Worm (Caenorhabditis elegans) whole organism, L3 larva: ENCODE data around the gene T09F5.1.
A peak's percentile ranks its signal among the peaks of the same experiment; 100 is the strongest.

Source experiments
- R02D3.7 ChIP-seq: fragments of 150-350 bp; optimal IDR thresholded peaks from 2 replicates; lab custom pipeline; 2014; ENCODE audit warnings: missing biosample characterization, missing genetic modification characterization
- ZK546.5 ChIP-seq: sonication (generic microtip); optimal IDR thresholded peaks from 2 replicates; lab custom pipeline; 2017; ENCODE audit warnings: missing biosample characterization, missing genetic modification characterization
- aly-2 ChIP-seq: fragments of 150-350 bp; optimal IDR thresholded peaks from 2 replicates; lab custom pipeline; 2014; ENCODE audit warnings: missing biosample characterization, missing genetic modification characterization
- ama-1 ChIP-seq: fragments of 150-350 bp; optimal IDR thresholded peaks from 2 replicates; lab custom pipeline; 2018
- ceh-16 ChIP-seq: sonication (generic microtip); optimal IDR thresholded peaks from 2 replicates; lab custom pipeline; 2017; ENCODE audit warnings: missing biosample characterization, missing genetic modification characterization
- ceh-28 ChIP-seq: fragments of 150-350 bp; optimal IDR thresholded peaks from 2 replicates; lab custom pipeline; 2014; ENCODE audit warnings: missing biosample characterization, missing genetic modification reagents, missing genetic modification characterization
- ceh-82 ChIP-seq: fragments of 150-350 bp; optimal IDR thresholded peaks from 2 replicates; lab custom pipeline; 2014; ENCODE audit warnings: missing biosample characterization, missing genetic modification characterization
- ceh-9 ChIP-seq: sonication (generic microtip); optimal IDR thresholded peaks from 2 replicates; lab custom pipeline; 2018; ENCODE audit warnings: missing biosample characterization, missing genetic modification characterization
- daf-12 ChIP-seq: fragments of 150-350 bp; optimal IDR thresholded peaks from 2 replicates; lab custom pipeline; 2014; ENCODE audit warnings: missing biosample characterization, missing genetic modification reagents, missing genetic modification characterization
- egl-27 ChIP-seq: sonication (generic microtip); optimal IDR thresholded peaks from 4 replicates; lab custom pipeline; 2017; ENCODE audit warnings: missing biosample characterization, missing genetic modification reagents, missing genetic modification characterization
- egl-5 ChIP-seq: fragments of 150-350 bp; optimal IDR thresholded peaks from 2 replicates; lab custom pipeline; 2017; ENCODE audit warnings: missing biosample characterization, missing genetic modification reagents, missing genetic modification characterization, inconsistent platforms
- elt-1 ChIP-seq: fragments of 150-350 bp; optimal IDR thresholded peaks from 2 replicates; lab custom pipeline; 2014; ENCODE audit warnings: missing biosample characterization, missing genetic modification characterization
- elt-2 ChIP-seq: sonication (generic microtip); optimal IDR thresholded peaks from 2 replicates; lab custom pipeline; 2016; ENCODE audit warnings: missing genetic modification reagents, mild to moderate bottlenecking, missing genetic modification characterization, missing compliant biosample characterization
- elt-3 ChIP-seq, 3 experiments: fragments of 150-350 bp in 1 of 3; sonication (generic microtip) in 2 of 3; optimal IDR thresholded peaks; 2 replicates in 2 of 3; 4 replicates in 1 of 3; lab custom pipeline; 2014 to 2017; ENCODE audit warnings: missing biosample characterization in 3 of 3, missing genetic modification characterization in 3 of 3
- fkh-10 ChIP-seq: sonication (generic microtip); optimal IDR thresholded peaks from 2 replicates; lab custom pipeline; 2017; ENCODE audit warnings: missing biosample characterization, missing genetic modification reagents, missing genetic modification characterization
- fkh-2 ChIP-seq: fragments of 150-350 bp; optimal IDR thresholded peaks from 2 replicates; lab custom pipeline; 2014; ENCODE audit warnings: missing biosample characterization, missing genetic modification reagents, missing genetic modification characterization
- fos-1 ChIP-seq: fragments of 150-350 bp; optimal IDR thresholded peaks from 2 replicates; lab custom pipeline; 2014; ENCODE audit warnings: missing biosample characterization, missing genetic modification characterization
- hmg-11 ChIP-seq: sonication (generic microtip); optimal IDR thresholded peaks from 2 replicates; lab custom pipeline; 2016; ENCODE audit warnings: missing genetic modification characterization, missing compliant biosample characterization
- jun-1 ChIP-seq: fragments of 150-350 bp; optimal IDR thresholded peaks from 2 replicates; lab custom pipeline; 2014; ENCODE audit warnings: missing biosample characterization, missing genetic modification reagents, missing genetic modification characterization
- lin-15B ChIP-seq: fragments of 150-350 bp; optimal IDR thresholded peaks from 2 replicates; lab custom pipeline; 2014; ENCODE audit warnings: missing biosample characterization, missing genetic modification characterization
- lin-39 ChIP-seq: fragments of 150-350 bp; optimal IDR thresholded peaks from 2 replicates; lab custom pipeline; 2018; ENCODE audit warnings: missing biosample characterization, missing genetic modification reagents, missing genetic modification characterization
- lsy-12 ChIP-seq: sonication (generic microtip); optimal IDR thresholded peaks from 2 replicates; lab custom pipeline; 2016; ENCODE audit warnings: mild to moderate bottlenecking, missing genetic modification characterization, missing compliant biosample characterization
- mdl-1 ChIP-seq: fragments of 150-350 bp; optimal IDR thresholded peaks from 2 replicates; lab custom pipeline; 2014; ENCODE audit warnings: missing biosample characterization, missing genetic modification characterization
- mml-1 ChIP-seq: fragments of 150-350 bp; sonication (generic microtip); optimal IDR thresholded peaks from 3 replicates; lab custom pipeline; 2014; ENCODE audit warnings: missing biosample characterization, missing genetic modification characterization
- nfya-1 ChIP-seq: sonication (generic microtip); optimal IDR thresholded peaks from 2 replicates; lab custom pipeline; 2017; ENCODE audit warnings: missing genetic modification characterization, mild to moderate bottlenecking, missing compliant biosample characterization, antibody characterized with exemption, moderate library complexity; ENCODE audit not compliant: insufficient read depth
- nhr-11 ChIP-seq: fragments of 150-350 bp; optimal IDR thresholded peaks from 2 replicates; lab custom pipeline; 2014; ENCODE audit warnings: missing biosample characterization, missing genetic modification characterization
- nhr-12 ChIP-seq: fragments of 150-350 bp; optimal IDR thresholded peaks from 2 replicates; lab custom pipeline; 2014; ENCODE audit warnings: missing biosample characterization, missing genetic modification characterization
- nhr-23 ChIP-seq: fragments of 150-350 bp; optimal IDR thresholded peaks from 2 replicates; lab custom pipeline; 2014; ENCODE audit warnings: missing biosample characterization, missing genetic modification reagents, missing genetic modification characterization
- nhr-237 ChIP-seq: fragments of 150-350 bp; optimal IDR thresholded peaks from 2 replicates; lab custom pipeline; 2014; ENCODE audit warnings: missing biosample characterization, missing genetic modification characterization
- nhr-25 ChIP-seq: sonication (generic microtip); optimal IDR thresholded peaks from 2 replicates; lab custom pipeline; 2017; ENCODE audit warnings: missing biosample characterization, missing genetic modification characterization
- nhr-28 ChIP-seq: fragments of 150-350 bp; optimal IDR thresholded peaks from 2 replicates; lab custom pipeline; 2014; ENCODE audit warnings: missing biosample characterization, missing genetic modification characterization
- nhr-43 ChIP-seq: sonication (generic microtip); optimal IDR thresholded peaks from 2 replicates; lab custom pipeline; 2016; ENCODE audit warnings: mild to moderate bottlenecking, missing genetic modification characterization, missing compliant biosample characterization; ENCODE audit not compliant: poor library complexity, severe bottlenecking
- nhr-67 ChIP-seq: fragments of 150-350 bp; optimal IDR thresholded peaks from 2 replicates; lab custom pipeline; 2014; ENCODE audit warnings: missing biosample characterization, missing genetic modification characterization
- nhr-76 ChIP-seq: fragments of 150-350 bp; sonication (generic microtip); optimal IDR thresholded peaks from 5 replicates; lab custom pipeline; 2014; ENCODE audit warnings: missing biosample characterization, missing genetic modification characterization
- nhr-77 ChIP-seq: fragments of 150-350 bp; optimal IDR thresholded peaks from 2 replicates; lab custom pipeline; 2014; ENCODE audit warnings: missing biosample characterization, missing genetic modification characterization
- pha-4 ChIP-seq: fragments of 150-350 bp; optimal IDR thresholded peaks from 2 replicates; lab custom pipeline; 2014; ENCODE audit warnings: missing biosample characterization, missing genetic modification reagents, missing genetic modification characterization
- pqm-1 ChIP-seq: fragments of 150-350 bp; optimal IDR thresholded peaks from 2 replicates; lab custom pipeline; 2017; ENCODE audit warnings: missing biosample characterization, missing genetic modification characterization, inconsistent platforms
- sea-2 ChIP-seq: fragments of 150-350 bp; sonication (generic microtip); optimal IDR thresholded peaks from 4 replicates; lab custom pipeline; 2014; ENCODE audit warnings: missing biosample characterization, missing genetic modification reagents, missing genetic modification characterization
- skn-1 ChIP-seq: fragments of 150-350 bp; optimal IDR thresholded peaks from 2 replicates; lab custom pipeline; 2014; ENCODE audit warnings: missing biosample characterization, missing genetic modification characterization
- snpc-4 ChIP-seq: fragments of 150-350 bp; optimal IDR thresholded peaks from 2 replicates; lab custom pipeline; 2014; ENCODE audit warnings: missing biosample characterization, missing genetic modification characterization
- tbx-2 ChIP-seq: sonication (generic microtip); optimal IDR thresholded peaks from 2 replicates; lab custom pipeline; 2016; ENCODE audit warnings: mild to moderate bottlenecking, missing genetic modification characterization, missing compliant biosample characterization
- unc-39 ChIP-seq: sonication (generic microtip); optimal IDR thresholded peaks from 4 replicates; lab custom pipeline; 2017; ENCODE audit warnings: missing biosample characterization, missing genetic modification characterization
- unc-62 ChIP-seq: fragments of 150-350 bp; sonication (generic microtip); optimal IDR thresholded peaks from 4 replicates; lab custom pipeline; 2014; ENCODE audit warnings: missing biosample characterization, missing genetic modification reagents, missing genetic modification characterization
- zag-1 ChIP-seq: fragments of 150-350 bp; optimal IDR thresholded peaks from 2 replicates; lab custom pipeline; 2014; ENCODE audit warnings: missing biosample characterization, missing genetic modification characterization
- ztf-11 ChIP-seq: fragments of 150-350 bp; optimal IDR thresholded peaks from 2 replicates; lab custom pipeline; 2014; ENCODE audit warnings: missing biosample characterization, missing genetic modification characterization
- ztf-4 ChIP-seq: fragments of 150-350 bp; optimal IDR thresholded peaks from 2 replicates; lab custom pipeline; 2014; ENCODE audit warnings: missing biosample characterization, missing genetic modification characterization

The T09F5.1 gene

ce11 chrV:15132423-15132822 is 16.5 kb upstream of the T09F5.1 start, which contains the start of gene str-171:
TSS of gene str-171 (minus strand) at chrV:15132523.
- TF ChIP-seq hmg-11 (tag; lab: Kevin White, UChicago) (no peak), ztf-11 (tag; lab: Kevin White, UChicago) (no peak), nhr-67 (tag; lab: Kevin White, UChicago) (no peak), unc-39 (no peak), ZK546.5 (tag; lab: Kevin White, UChicago) (no peak), lsy-12 (tag; lab: Kevin White, UChicago) (no peak), lin-15B (no peak), elt-1 (tag; lab: Kevin White, UChicago) (no peak), nhr-77 (tag; lab: Kevin White, UChicago) (no peak), ceh-82 (no peak), mml-1 (tag; lab: Kevin White, UChicago) (no peak), nhr-28 (no peak), elt-3 (tag; optimal IDR thresholded peaks at IDR 0.05; lab: Kevin White, UChicago) (no peak), nhr-11 (tag; lab: Kevin White, UChicago) (no peak), daf-12 (tag; lab: Kevin White, UChicago) (no peak), ztf-4 (no peak), nhr-237 (tag; lab: Kevin White, UChicago) (no peak), egl-5 (tag; lab: Kevin White, UChicago) (no peak), egl-27 (no peak), nhr-76 (tag; lab: Kevin White, UChicago) (no peak)
- TF ChIP-seq, all 47 proteins: peak for 0

ce11 chrV:15133812-15134211 is 15.1 kb upstream of the T09F5.1 start:
- TF ChIP-seq daf-12 (tag; lab: Kevin White, UChicago) (no peak), hmg-11 (tag; lab: Kevin White, UChicago) (no peak), pqm-1 (tag; lab: Kevin White, UChicago) (peak; percentile 47), lsy-12 (tag; lab: Kevin White, UChicago) (no peak), ZK546.5 (tag; lab: Kevin White, UChicago) (no peak), ceh-82 (no peak), elt-2 (tag; lab: Kevin White, UChicago) (peak; percentile 62)

- TF ChIP-seq unc-62 (GFP tag; lab: Kevin White, UChicago) (no peak), egl-5 (tag; lab: Kevin White, UChicago) (peak; percentile 21), elt-3 (tag; optimal IDR thresholded peaks at IDR 0.05; lab: Kevin White, UChicago) (peak in 1 of 3 experiments; percentile 66), ceh-16 (no peak), nhr-28 (no peak), snpc-4 (tag; lab: Kevin White, UChicago) (peak; percentile 79), ceh-9 (tag; lab: Kevin White, UChicago) (no peak), nhr-77 (tag; lab: Kevin White, UChicago) (no peak), sea-2 (GFP tag; lab: Kevin White, UChicago) (no peak), ceh-28 (tag; lab: Kevin White, UChicago) (peak; percentile 42), pha-4 (tag; lab: Kevin White, UChicago) (peak; percentile 95), fkh-2 (no peak), ztf-11 (tag; lab: Kevin White, UChicago) (no peak), nhr-76 (tag; lab: Kevin White, UChicago) (no peak), nhr-11 (tag; lab: Kevin White, UChicago) (no peak), jun-1 (tag; lab: Kevin White, UChicago) (peak; percentile 39), egl-27 (no peak), fkh-10 (GFP tag; lab: Kevin White, UChicago) (peak; percentile 60), fos-1 (tag; lab: Kevin White, UChicago) (no peak), nhr-43 (tag; lab: Kevin White, UChicago) (no peak), elt-1 (tag; lab: Kevin White, UChicago) (no peak), nhr-67 (tag; lab: Kevin White, UChicago) (no peak), ztf-4 (no peak), daf-12 (tag; lab: Kevin White, UChicago) (no peak), nhr-12 (tag; lab: Kevin White, UChicago) (no peak), ceh-82 (peak; percentile 34), nhr-23 (peak; percentile 75), ama-1 (lab: Kevin White, UChicago) (no peak), pqm-1 (tag; lab: Kevin White, UChicago) (peak; percentile 74), nhr-237 (tag; lab: Kevin White, UChicago) (no peak), elt-2 (tag; lab: Kevin White, UChicago) (peak; percentile 43), zag-1 (tag; lab: Kevin White, UChicago) (no peak), tbx-2 (tag; lab: Kevin White, UChicago) (no peak), mml-1 (tag; lab: Kevin White, UChicago) (no peak), R02D3.7 (tag; lab: Kevin White, UChicago) (peak; percentile 69), unc-39 (no peak), ZK546.5 (tag; lab: Kevin White, UChicago) (no peak), nhr-25 (tag; lab: Kevin White, UChicago) (peak; percentile 66), skn-1 (tag; lab: Kevin White, UChicago) (peak; percentile 9), mdl-1 (tag; lab: Kevin White, UChicago) (no peak), lin-39 (peak; percentile 53), lsy-12 (tag; lab: Kevin White, UChicago) (no peak), hmg-11 (tag; lab: Kevin White, UChicago) (no peak), lin-15B (peak; percentile 94), aly-2 (tag; lab: Kevin White, UChicago) (no peak), nfya-1 (tag; lab: Kevin White, UChicago) (peak; percentile 84)
These were observed 12.1 kb upstream of the T09F5.1 start, which contains the start of gene aipl-1 for ce11 chrV:15136772-15137171. TSS of gene aipl-1 (minus strand) at chrV:15136801.
